Fruit fly (Drosophila melanogaster): ENCODE data around the gene Doc1.

DNA sequence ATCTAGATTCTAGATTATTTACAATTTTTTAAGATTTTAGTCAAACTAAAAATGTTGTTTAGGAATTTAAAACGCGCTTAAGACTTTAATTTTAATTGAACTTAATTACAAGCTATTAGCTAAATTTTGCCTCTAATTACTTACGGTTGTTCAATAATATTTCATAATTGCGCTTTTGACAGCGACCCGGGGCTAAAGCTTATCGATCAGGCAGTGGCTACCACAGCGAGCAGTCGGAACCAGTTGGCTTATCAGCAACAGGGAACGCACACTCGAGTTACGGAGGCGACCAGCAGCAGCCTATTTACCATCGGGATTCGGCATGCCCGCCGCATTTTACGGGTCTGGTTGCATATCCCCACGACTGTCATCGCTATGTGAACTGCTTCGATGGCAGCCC is 33.7 kb downstream of the Doc1 start:
- no peak for TF ChIP-seq h (GFP tag; optimal IDR thresholded peaks at IDR 0.05)
- no peak for TF ChIP-seq Jra (GFP tag; optimal IDR thresholded peaks at IDR 0.05)
- TF ChIP-seq Mio (GFP tag; optimal IDR thresholded peaks at IDR 0.05): no peak
- TF ChIP-seq Dfd (GFP tag; optimal IDR thresholded peaks at IDR 0.05): no peak
- no peak for TF ChIP-seq psq (GFP tag; optimal IDR thresholded peaks at IDR 0.05)
- no peak for TF ChIP-seq CG9705 (GFP tag; optimal IDR thresholded peaks at IDR 0.05)
- no peak for TF ChIP-seq fru (GFP tag; optimal IDR thresholded peaks at IDR 0.05)
- TF ChIP-seq sv (GFP tag; optimal IDR thresholded peaks at IDR 0.05): no peak
- TF ChIP-seq Hr83 (GFP tag; optimal IDR thresholded peaks at IDR 0.05; ENCODE audit: poor library complexity, severe bottlenecking): no peak
- TF ChIP-seq jim (GFP tag; optimal IDR thresholded peaks at IDR 0.05): no peak
- TF ChIP-seq Myc (optimal IDR thresholded peaks at IDR 0.05): no peak
- no peak for TF ChIP-seq Abd-B (GFP tag; optimal IDR thresholded peaks at IDR 0.05)
- no peak for TF ChIP-seq N (GFP tag; optimal IDR thresholded peaks at IDR 0.05)
- TF ChIP-seq usp (GFP tag; optimal IDR thresholded peaks at IDR 0.05): no peak

Data from whole organism, wandering third instar larva.